Fruit fly (Drosophila melanogaster) S2 (cell line): ENCODE data around the gene CG46516.
"Not testable (repeated sequence)": the region's sequence is repeated elsewhere in the genome, so short reads cannot be mapped to it uniquely, and the experiment has no call there.

Experiments
- CG8478 ChIP-seq: fragments of >200 bp; optimal IDR thresholded peaks from 2 replicates; lab custom pipeline; 2018
- CTCF ChIP-seq, 2 experiments: fragments of >200 bp; optimal IDR thresholded peaks; 2 replicates each; lab custom pipeline; 2018

Gene CG46516

dm6 chrX:22241272-22241671, 29.1 kb downstream of the CG46516 start, which contains the start of gene CG46521:
TSS of gene CG46521 (plus strand) at chrX:22241572.
- TF ChIP-seq CG8478 (lab: Kevin White, UChicago); CTCF (optimal IDR thresholded peaks at IDR 0.05; lab: Kevin White, UChicago): not testable (repeated sequence)

dm6 chrX:22246300-22246699, 34.2 kb downstream of the CG46516 start, which contains the start of gene CG46522:
TSS of gene CG46522 (plus strand) at chrX:22246600.
- not testable (repeated sequence) for TF ChIP-seq CG8478 (lab: Kevin White, UChicago); CTCF (optimal IDR thresholded peaks at IDR 0.05; lab: Kevin White, UChicago)

- not testable (repeated sequence) for TF ChIP-seq CTCF (optimal IDR thresholded peaks at IDR 0.05; lab: Kevin White, UChicago); CG8478 (lab: Kevin White, UChicago)
These were observed 39.2 kb downstream of the CG46516 start, which contains the start of gene CG41562 for dm6 chrX:22251282-22251681. TSS of gene CG41562 (plus strand) at chrX:22251582.
